Worm (Caenorhabditis elegans): ENCODE data around the gene abu-10.

ce11 chrX:3820666-3821065, 22.7 kb downstream of the abu-10 start:
- no peak for TF ChIP-seq him-1 (tag; optimal IDR thresholded peaks at IDR 0.05)
- TF ChIP-seq W03F9.2 (tag; optimal IDR thresholded peaks at IDR 0.05) = no peak
- TF ChIP-seq dao-5 (tag; optimal IDR thresholded peaks at IDR 0.05) = no peak
